Worm (Caenorhabditis elegans) whole organism, L2 larva: ENCODE results near the gene pgl-2.

ENCODE experiments used
- C34F6.9 ChIP-seq: fragments of 150-350 bp; optimal IDR thresholded peaks from 2 replicates; lab custom pipeline; 2014; ENCODE audit warnings: missing biosample characterization, missing genetic modification characterization
- F13H6.1 ChIP-seq: sonication (generic microtip); optimal IDR thresholded peaks from 2 replicates; lab custom pipeline; 2016; ENCODE audit warnings: missing genetic modification characterization, missing compliant biosample characterization
- R02D3.7 ChIP-seq: fragments of 150-350 bp; optimal IDR thresholded peaks from 2 replicates; lab custom pipeline; 2014; ENCODE audit warnings: missing biosample characterization, missing genetic modification characterization
- Y55F3AM.14 ChIP-seq: fragments of 200-800 bp; sonication (Bioruptor generic); optimal IDR thresholded peaks from 2 replicates; lab custom pipeline; 2018; ENCODE audit warnings: mild to moderate bottlenecking, missing genetic modification characterization, missing compliant biosample characterization
- ZK546.5 ChIP-seq: sonication (generic microtip); optimal IDR thresholded peaks from 2 replicates; lab custom pipeline; 2017; ENCODE audit warnings: missing biosample characterization, missing genetic modification characterization
- alr-1 ChIP-seq: fragments of 150-350 bp; optimal IDR thresholded peaks from 2 replicates; lab custom pipeline; 2014; ENCODE audit warnings: missing biosample characterization, missing genetic modification characterization
- aly-2 ChIP-seq: fragments of 150-350 bp; optimal IDR thresholded peaks from 2 replicates; lab custom pipeline; 2014; ENCODE audit warnings: missing biosample characterization, missing genetic modification characterization
- ama-1 ChIP-seq: fragments of 150-350 bp; optimal IDR thresholded peaks from 2 replicates; lab custom pipeline; 2018; ENCODE audit warnings: inconsistent platforms
- blmp-1 ChIP-seq: sonication (generic microtip); optimal IDR thresholded peaks from 2 replicates; lab custom pipeline; 2017; ENCODE audit warnings: missing genetic modification characterization, mild to moderate bottlenecking, missing compliant biosample characterization, antibody characterized with exemption, moderate library complexity; ENCODE audit not compliant: insufficient read depth
- ceh-16 ChIP-seq: fragments of 150-350 bp; optimal IDR thresholded peaks from 2 replicates; lab custom pipeline; 2014; ENCODE audit warnings: missing biosample characterization, missing genetic modification characterization
- ceh-82 ChIP-seq: fragments of 150-350 bp; optimal IDR thresholded peaks from 2 replicates; lab custom pipeline; 2014; ENCODE audit warnings: missing biosample characterization, missing genetic modification characterization
- crh-2 ChIP-seq: sonication (generic microtip); optimal IDR thresholded peaks from 2 replicates; lab custom pipeline; 2017; ENCODE audit warnings: missing biosample characterization, missing genetic modification characterization
- dmd-4 ChIP-seq: sonication (generic microtip); optimal IDR thresholded peaks from 2 replicates; lab custom pipeline; 2017; ENCODE audit warnings: missing biosample characterization, missing genetic modification characterization
- egl-27 ChIP-seq: sonication (generic microtip); optimal IDR thresholded peaks from 3 replicates; lab custom pipeline; 2017; ENCODE audit warnings: missing biosample characterization, missing genetic modification reagents, missing genetic modification characterization
- elt-1 ChIP-seq: fragments of 150-350 bp; optimal IDR thresholded peaks from 2 replicates; lab custom pipeline; 2014; ENCODE audit warnings: missing biosample characterization, missing genetic modification characterization
- elt-3 ChIP-seq: sonication (generic microtip); optimal IDR thresholded peaks from 2 replicates; lab custom pipeline; 2017; ENCODE audit warnings: missing biosample characterization, missing genetic modification characterization
- fos-1 ChIP-seq: fragments of 150-350 bp; optimal IDR thresholded peaks from 2 replicates; lab custom pipeline; 2014; ENCODE audit warnings: missing biosample characterization, missing genetic modification characterization
- gmeb-1 ChIP-seq: fragments of 150-350 bp; optimal IDR thresholded peaks from 2 replicates; lab custom pipeline; 2014; ENCODE audit warnings: missing biosample characterization, missing genetic modification characterization
- lin-13 ChIP-seq: fragments of 150-350 bp; optimal IDR thresholded peaks from 2 replicates; lab custom pipeline; 2014; ENCODE audit warnings: missing biosample characterization, missing genetic modification reagents, missing genetic modification characterization
- lin-39 ChIP-seq: fragments of 150-350 bp; optimal IDR thresholded peaks from 2 replicates; lab custom pipeline; 2014; ENCODE audit warnings: missing biosample characterization, missing genetic modification reagents, missing genetic modification characterization
- lsy-2 ChIP-seq, 2 experiments: fragments of 150-350 bp in 1 of 2; sonication (generic microtip) in 1 of 2; optimal IDR thresholded peaks; 2 replicates each; lab custom pipeline; 2014 to 2017; ENCODE audit warnings: missing biosample characterization in 2 of 2, missing genetic modification characterization in 2 of 2
- mab-5 ChIP-seq: fragments of 150-350 bp; optimal IDR thresholded peaks from 2 replicates; lab custom pipeline; 2014; ENCODE audit warnings: missing biosample characterization, missing genetic modification characterization
- mbf-1 ChIP-seq: sonication (generic microtip); optimal IDR thresholded peaks from 2 replicates; lab custom pipeline; 2017; ENCODE audit warnings: missing biosample characterization, missing genetic modification characterization
- nhr-11 ChIP-seq: fragments of 150-350 bp; optimal IDR thresholded peaks from 2 replicates; lab custom pipeline; 2014; ENCODE audit warnings: missing biosample characterization, missing genetic modification characterization
- nhr-12 ChIP-seq: fragments of 150-350 bp; optimal IDR thresholded peaks from 2 replicates; lab custom pipeline; 2014; ENCODE audit warnings: missing biosample characterization, missing genetic modification characterization
- nhr-129 ChIP-seq: fragments of 150-350 bp; optimal IDR thresholded peaks from 2 replicates; lab custom pipeline; 2014; ENCODE audit warnings: missing biosample characterization, missing genetic modification characterization
- nhr-21 ChIP-seq: fragments of 150-350 bp; optimal IDR thresholded peaks from 2 replicates; lab custom pipeline; 2014; ENCODE audit warnings: missing biosample characterization, missing genetic modification characterization
- nhr-23 ChIP-seq: fragments of 150-350 bp; optimal IDR thresholded peaks from 2 replicates; lab custom pipeline; 2014; ENCODE audit warnings: missing biosample characterization, missing genetic modification reagents, missing genetic modification characterization
- nhr-237 ChIP-seq: fragments of 150-350 bp; optimal IDR thresholded peaks from 2 replicates; lab custom pipeline; 2014; ENCODE audit warnings: missing biosample characterization, missing genetic modification characterization
- nhr-25 ChIP-seq: fragments of 150-350 bp; sonication (generic microtip); optimal IDR thresholded peaks from 3 replicates; lab custom pipeline; 2014; ENCODE audit warnings: missing biosample characterization, missing genetic modification characterization
- nhr-6 ChIP-seq: fragments of 150-350 bp; optimal IDR thresholded peaks from 2 replicates; lab custom pipeline; 2014; ENCODE audit warnings: missing biosample characterization, missing genetic modification characterization
- nhr-77 ChIP-seq: fragments of 150-350 bp; optimal IDR thresholded peaks from 2 replicates; lab custom pipeline; 2014; ENCODE audit warnings: missing biosample characterization, missing genetic modification characterization
- peb-1 ChIP-seq: fragments of 150-350 bp; optimal IDR thresholded peaks from 2 replicates; lab custom pipeline; 2014; ENCODE audit warnings: missing biosample characterization, missing genetic modification characterization
- sem-4 ChIP-seq: fragments of 150-350 bp; optimal IDR thresholded peaks from 2 replicates; lab custom pipeline; 2014; ENCODE audit warnings: missing biosample characterization, missing genetic modification reagents, missing genetic modification characterization
- skn-1 ChIP-seq: sonication (generic microtip); optimal IDR thresholded peaks from 2 replicates; lab custom pipeline; 2017; ENCODE audit warnings: missing biosample characterization, missing genetic modification characterization
- sma-3 ChIP-seq: sonication (generic microtip); optimal IDR thresholded peaks from 2 replicates; lab custom pipeline; 2016; ENCODE audit warnings: missing genetic modification reagents, missing genetic modification characterization, missing compliant biosample characterization
- sma-9 ChIP-seq, 2 experiments: fragments of 150-350 bp in 1 of 2; sonication (generic microtip) in 1 of 2; optimal IDR thresholded peaks; 2 replicates each; lab custom pipeline; 2014 to 2016; ENCODE audit warnings: missing genetic modification characterization in 2 of 2, mild to moderate bottlenecking in 1 of 2, missing biosample characterization in 1 of 2, missing compliant biosample characterization in 1 of 2, missing genetic modification reagents in 1 of 2, moderate library complexity in 1 of 2
- snpc-4 ChIP-seq: fragments of 150-350 bp; optimal IDR thresholded peaks from 2 replicates; lab custom pipeline; 2014; ENCODE audit warnings: missing biosample characterization, missing genetic modification characterization
- unc-39 ChIP-seq: fragments of 150-350 bp; optimal IDR thresholded peaks from 2 replicates; lab custom pipeline; 2014; ENCODE audit warnings: missing biosample characterization, missing genetic modification characterization
- unc-55 ChIP-seq: fragments of 150-350 bp; sonication (generic microtip); optimal IDR thresholded peaks from 3 replicates; lab custom pipeline; 2014; ENCODE audit warnings: missing biosample characterization, missing genetic modification reagents, missing genetic modification characterization
- unc-62 ChIP-seq: fragments of 150-350 bp; optimal IDR thresholded peaks from 2 replicates; lab custom pipeline; 2014; ENCODE audit warnings: missing biosample characterization, missing genetic modification reagents, missing genetic modification characterization
- zag-1 ChIP-seq: fragments of 150-350 bp; optimal IDR thresholded peaks from 2 replicates; lab custom pipeline; 2014; ENCODE audit warnings: missing biosample characterization, missing genetic modification characterization
- ztf-11 ChIP-seq: sonication (generic microtip); optimal IDR thresholded peaks from 2 replicates; lab custom pipeline; 2017; ENCODE audit warnings: missing biosample characterization, missing genetic modification characterization
- ztf-4 ChIP-seq: fragments of 150-350 bp; optimal IDR thresholded peaks from 2 replicates; lab custom pipeline; 2014; ENCODE audit warnings: missing biosample characterization, missing genetic modification characterization

The pgl-2 gene

DNA sequence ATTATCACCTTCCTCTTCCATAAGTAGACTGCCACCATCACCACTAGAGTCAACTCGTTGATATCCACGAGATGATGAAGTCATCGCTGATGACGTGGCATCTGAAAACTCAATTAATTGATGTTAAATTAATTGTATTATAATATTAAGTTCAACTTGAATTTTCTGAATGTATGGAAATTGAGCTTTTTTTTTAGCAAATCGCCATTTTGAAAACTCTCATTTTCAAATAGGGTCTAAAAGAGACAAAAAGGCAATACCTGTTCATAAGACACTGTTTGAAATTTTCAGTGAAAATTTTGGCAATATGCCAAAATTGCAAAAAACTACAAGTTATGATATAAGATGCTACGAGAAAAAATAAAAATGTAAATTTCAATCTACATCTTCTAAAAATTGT is 31.6 kb downstream of the pgl-2 start, which contains the start of gene twk-7:
twk-7 (minus strand) TSS at position 101 of the 400 bp plus-strand sequence.
- TF ChIP-seq nhr-23 (no peak), fos-1 (tag; lab: Kevin White, UChicago) (no peak), dmd-4 (tag; lab: Kevin White, UChicago) (no peak), zag-1 (no peak), ZK546.5 (tag; lab: Kevin White, UChicago) (no peak), mbf-1 (tag; lab: Kevin White, UChicago) (no peak), alr-1 (tag; lab: Kevin White, UChicago) (no peak), mab-5 (tag; lab: Kevin White, UChicago) (no peak), ztf-11 (tag; lab: Kevin White, UChicago) (no peak), snpc-4 (tag; lab: Kevin White, UChicago) (no peak), Y55F3AM.14 (GFP tag; lab: Kevin White, UChicago) (no peak), unc-55 (GFP tag; lab: Kevin White, UChicago) (no peak), aly-2 (tag; lab: Kevin White, UChicago) (no peak)
- TF ChIP-seq, all 48 proteins: peak for 0

DNA sequence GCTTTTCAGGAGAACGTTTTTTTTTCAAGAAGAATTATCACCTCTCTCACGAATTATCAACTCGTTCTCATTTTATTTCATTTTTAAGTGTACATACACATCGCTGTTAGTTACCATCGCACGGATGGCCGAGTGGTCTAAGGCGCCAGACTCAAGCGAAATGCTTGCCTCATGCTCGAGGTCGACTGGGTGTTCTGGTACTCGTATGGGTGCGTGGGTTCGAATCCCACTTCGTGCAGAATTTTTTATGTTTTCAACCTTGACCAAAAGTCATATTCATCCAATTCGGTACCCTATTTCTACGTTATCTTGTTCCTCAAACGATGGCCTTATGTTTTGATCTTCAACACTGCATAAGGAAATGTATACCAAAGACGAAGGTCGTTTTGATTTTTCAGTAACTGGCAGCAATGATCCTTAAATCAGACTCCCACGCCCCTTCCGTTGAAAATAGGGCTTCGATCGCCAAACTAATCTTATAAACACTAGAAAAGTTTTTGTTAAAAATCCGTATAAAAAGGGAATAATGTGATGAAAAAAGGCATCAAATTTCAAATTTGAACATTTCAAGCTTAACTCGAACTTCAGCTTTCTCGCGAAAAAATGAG is 35.9 kb downstream of the pgl-2 start, which contains the start of gene fip-1:
fip-1 (plus strand) TSS at position 558 of the 608 bp plus-strand sequence.
- peak; percentile 44 for TF ChIP-seq sma-3 (GFP tag; lab: Kevin White, UChicago)
- TF ChIP-seq alr-1 (tag; lab: Kevin White, UChicago), result no peak
- no peak for TF ChIP-seq mbf-1 (tag; lab: Kevin White, UChicago)
- TF ChIP-seq fos-1 (tag; lab: Kevin White, UChicago), result peak; percentile 16
- TF ChIP-seq elt-3 (tag; lab: Kevin White, UChicago), result no peak
- no peak for TF ChIP-seq C34F6.9 (tag; lab: Kevin White, UChicago)
- TF ChIP-seq elt-1 (tag; lab: Kevin White, UChicago), result no peak
- no peak for TF ChIP-seq snpc-4 (tag; lab: Kevin White, UChicago)
- TF ChIP-seq nhr-11, result no peak
- TF ChIP-seq sma-9 (GFP tag; optimal IDR thresholded peaks at IDR 0.05; lab: Kevin White, UChicago), result no peak
- TF ChIP-seq sma-9 (tag; optimal IDR thresholded peaks at IDR 0.05; lab: Kevin White, UChicago), result no peak
- no peak for TF ChIP-seq nhr-77 (tag; lab: Kevin White, UChicago)
- TF ChIP-seq unc-39 (tag; lab: Kevin White, UChicago), result no peak
- no peak for TF ChIP-seq blmp-1
- TF ChIP-seq aly-2 (tag; lab: Kevin White, UChicago), result no peak
- no peak for TF ChIP-seq ztf-11 (tag; lab: Kevin White, UChicago)
- no peak for TF ChIP-seq ama-1 (lab: Kevin White, UChicago)
- no peak for TF ChIP-seq Y55F3AM.14 (GFP tag; lab: Kevin White, UChicago)

- TF ChIP-seq lin-39 (tag; lab: Kevin White, UChicago) (no peak), peb-1 (tag; lab: Kevin White, UChicago) (no peak), nhr-237 (no peak), dmd-4 (tag; lab: Kevin White, UChicago) (no peak), alr-1 (tag; lab: Kevin White, UChicago) (no peak), C34F6.9 (tag; lab: Kevin White, UChicago) (peak; percentile 36), fos-1 (tag; lab: Kevin White, UChicago) (no peak), skn-1 (tag; lab: Kevin White, UChicago) (no peak), egl-27 (no peak), elt-3 (tag; lab: Kevin White, UChicago) (no peak), unc-39 (tag; lab: Kevin White, UChicago) (no peak), mbf-1 (tag; lab: Kevin White, UChicago) (no peak), R02D3.7 (no peak), ztf-4 (tag; lab: Kevin White, UChicago) (no peak), nhr-12 (tag; lab: Kevin White, UChicago) (no peak), nhr-129 (tag; lab: Kevin White, UChicago) (peak; percentile 27), F13H6.1 (tag; lab: Kevin White, UChicago) (no peak), mab-5 (tag; lab: Kevin White, UChicago) (peak; percentile 78), nhr-77 (tag; lab: Kevin White, UChicago) (no peak), Y55F3AM.14 (GFP tag; lab: Kevin White, UChicago) (no peak), nhr-21 (no peak), ztf-11 (tag; lab: Kevin White, UChicago) (no peak), crh-2 (tag; lab: Kevin White, UChicago) (peak; percentile 23), elt-1 (tag; lab: Kevin White, UChicago) (no peak), sem-4 (tag; lab: Kevin White, UChicago) (no peak), gmeb-1 (tag; lab: Kevin White, UChicago) (no peak), nhr-6 (no peak), lin-13 (GFP tag; lab: Kevin White, UChicago) (no peak), snpc-4 (tag; lab: Kevin White, UChicago) (no peak), nhr-11 (no peak), unc-55 (GFP tag; lab: Kevin White, UChicago) (peak; percentile 15), blmp-1 (no peak), lsy-2 (tag; optimal IDR thresholded peaks at IDR 0.05; lab: Kevin White, UChicago) (peak in 1 of 2 experiments; percentile 52), ceh-82 (tag; lab: Kevin White, UChicago) (no peak), unc-62 (GFP tag; lab: Kevin White, UChicago) (no peak), ceh-16 (tag; lab: Kevin White, UChicago) (no peak), zag-1 (no peak), ama-1 (lab: Kevin White, UChicago) (no peak), nhr-23 (no peak), nhr-25 (tag; lab: Kevin White, UChicago) (no peak), sma-3 (GFP tag; lab: Kevin White, UChicago) (no peak), aly-2 (tag; lab: Kevin White, UChicago) (no peak)
Observed at ce11 chrIII:8636803-8637202, 38.4 kb downstream of the pgl-2 start.
